Fruit fly (Drosophila melanogaster) whole organism: Measurements from ENCODE around the gene CG11369.

Source experiments
- pan ChIP-seq: fragments of >200 bp; optimal IDR thresholded peaks from 2 replicates; lab custom pipeline; 2017
- psq ChIP-seq: fragments of >200 bp; optimal IDR thresholded peaks from 2 replicates; lab custom pipeline; 2017
- usp ChIP-seq: fragments of >200 bp; optimal IDR thresholded peaks from 2 replicates; lab custom pipeline; 2017; ENCODE audit warnings: missing biosample characterization, missing genetic modification characterization, mixed read lengths

DNA sequence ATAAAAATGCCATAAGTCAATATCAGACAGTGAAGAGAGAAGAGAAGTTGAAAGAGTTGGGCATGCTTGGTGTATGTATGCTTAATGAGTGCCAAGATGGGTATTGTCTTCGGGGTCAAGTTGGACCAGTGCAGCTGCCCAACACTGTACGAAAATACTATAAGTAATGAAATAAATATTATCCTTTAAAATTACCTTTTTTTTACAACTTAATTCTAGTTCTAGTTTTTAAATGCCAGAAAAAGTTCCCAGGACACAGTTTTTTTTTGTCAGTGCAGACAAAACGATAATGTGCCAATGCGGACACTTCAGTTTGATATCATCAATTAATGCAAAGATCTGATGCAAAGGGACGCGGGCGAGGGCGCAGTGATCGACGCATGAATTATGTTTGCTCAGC, 13.4 kb upstream of the CG11369 start:
- TF ChIP-seq pan (lab: Kevin White, UChicago) (no peak), usp (GFP tag; lab: Kevin White, UChicago) (no peak), psq (lab: Kevin White, UChicago) (no peak)
